ENCODE assay signal across 5 worm cellular contexts in genomic region chrIII:13139301-13139700, ce11.
TF ChIP-seq lines count a peak whose summit lies in the region.

Gene bre-2, minus strand, starts transcription at chrIII:13139626.

TF ChIP-seq in whole organism, L1 larva, 84 proteins besides CTCF, POLR2A, EP300 and RAD21:
- peak; percentile 35 for TF ChIP-seq elt-2 (tag; optimal IDR thresholded peaks at IDR 0.05; lab: Kevin White, UChicago)
- no peak for TF ChIP-seq lin-35 (GFP tag; optimal IDR thresholded peaks at IDR 0.05; lab: Kevin White, UChicago)
- TF ChIP-seq efl-1 (optimal IDR thresholded peaks at IDR 0.05; lab: Kevin White, UChicago): no peak
- TF ChIP-seq efl-1 (GFP tag; optimal IDR thresholded peaks at IDR 0.05 in 1 of 2; lab: Kevin White, UChicago): peak in 1 of 2 experiments; percentile 1

TF ChIP-seq in whole organism, L2 larva, 48 proteins besides CTCF, POLR2A, EP300 and RAD21:
- TF ChIP-seq aly-2 (tag; optimal IDR thresholded peaks at IDR 0.05; lab: Kevin White, UChicago): no peak
- TF ChIP-seq fos-1 (tag; optimal IDR thresholded peaks at IDR 0.05; lab: Kevin White, UChicago): peak; percentile 49

TF ChIP-seq in whole organism, L3 larva, 47 proteins besides CTCF, POLR2A, EP300 and RAD21:
- TF ChIP-seq skn-1 (tag; optimal IDR thresholded peaks at IDR 0.05; lab: Kevin White, UChicago): no peak
- no peak for TF ChIP-seq aly-2 (tag; optimal IDR thresholded peaks at IDR 0.05; lab: Kevin White, UChicago)
- TF ChIP-seq elt-2 (tag; optimal IDR thresholded peaks at IDR 0.05; lab: Kevin White, UChicago): peak; percentile 58
- no peak for TF ChIP-seq snpc-4 (tag; optimal IDR thresholded peaks at IDR 0.05; lab: Kevin White, UChicago)
- peak; percentile 25 for TF ChIP-seq pha-4 (tag; optimal IDR thresholded peaks at IDR 0.05; lab: Kevin White, UChicago)
- TF ChIP-seq ceh-28 (tag; optimal IDR thresholded peaks at IDR 0.05; lab: Kevin White, UChicago): no peak

TF ChIP-seq in whole organism, L4 larva, 104 proteins besides CTCF, POLR2A, EP300 and RAD21:
- TF ChIP-seq pqm-1 (tag; optimal IDR thresholded peaks at IDR 0.05; lab: Kevin White, UChicago) (peak; percentile 34), daf-16 (GFP tag; optimal IDR thresholded peaks at IDR 0.05; lab: Kevin White, UChicago) (no peak), daf-16 (tag; optimal IDR thresholded peaks at IDR 0.05; lab: Kevin White, UChicago) (peak; percentile 62), nhr-76 (tag; optimal IDR thresholded peaks at IDR 0.05; lab: Kevin White, UChicago) (no peak), pha-4 (GFP tag; IDR thresholded peaks at IDR 0.05; lab: Robert Waterston, UW) (no peak), pha-4 (tag; optimal IDR thresholded peaks at IDR 0.05; lab: Kevin White, UChicago) (no peak), daf-19 (GFP tag; conservative IDR thresholded peaks at IDR 0.05; lab: Robert Waterston, UW) (no peak), hlh-30 (tag; optimal IDR thresholded peaks at IDR 0.05; lab: Kevin White, UChicago; ENCODE audit: insufficient read depth) (no peak)

TF ChIP-seq in whole organism, late embryonic, 69 proteins besides CTCF, POLR2A, EP300 and RAD21:
- no peak for TF ChIP-seq ceh-9 (tag; optimal IDR thresholded peaks at IDR 0.05; lab: Kevin White, UChicago)
- no peak for TF ChIP-seq hlh-15 (tag; optimal IDR thresholded peaks at IDR 0.05; lab: Kevin White, UChicago)
- no peak for TF ChIP-seq mec-3 (tag; optimal IDR thresholded peaks at IDR 0.05; lab: Kevin White, UChicago; ENCODE audit: borderline replicate concordance)
- TF ChIP-seq elt-2 (tag; optimal IDR thresholded peaks at IDR 0.05; lab: Kevin White, UChicago): peak; percentile 68
- TF ChIP-seq ceh-31 (tag; optimal IDR thresholded peaks at IDR 0.05; lab: Kevin White, UChicago): no peak
- TF ChIP-seq lin-11 (tag; optimal IDR thresholded peaks at IDR 0.05; lab: Kevin White, UChicago): no peak
TF ChIP-seq in whole organism, late embryonic: peak in this region for 1.

Comparison
In these comparisons a context has a peak if more than half of its experiments do, and no peak if none do; other contexts are left out.
1. Of the 29 proteins assayed by ChIP-seq in both whole organism, L4 larva and whole organism, L1 larva: peak only in whole organism, L4 larva: pqm-1; only in whole organism, L1 larva: none; in both: none; in neither: 28.